Fruit fly (Drosophila melanogaster) whole organism, pupa: ENCODE results near the gene ara.

ENCODE experiments used
- CG12605 ChIP-seq: fragments of 200-800 bp; sonication (Bioruptor generic); IDR thresholded peaks from 2 replicates; pipeline ENCODE4 v1.3.6; 2022; ENCODE audit warnings: missing biosample characterization, missing genetic modification characterization
- CG13204 ChIP-seq: fragments of 200-800 bp; sonication (Bioruptor generic); optimal IDR thresholded peaks from 2 replicates; lab custom pipeline; 2018; ENCODE audit warnings: missing biosample characterization, mild to moderate bottlenecking, missing genetic modification characterization, moderate library complexity
- CG15710 ChIP-seq: fragments of 200-800 bp; sonication (Bioruptor generic); optimal IDR thresholded peaks from 2 replicates; lab custom pipeline; 2018; ENCODE audit warnings: missing biosample characterization, mild to moderate bottlenecking, missing genetic modification characterization, moderate library complexity
- CG17806 ChIP-seq: fragments of 200-800 bp; sonication (Bioruptor generic); optimal IDR thresholded peaks from 2 replicates; lab custom pipeline; 2018; ENCODE audit warnings: missing biosample characterization, mild to moderate bottlenecking, missing genetic modification characterization, moderate library complexity
- CG32121 ChIP-seq: fragments of 200-800 bp; sonication (Bioruptor generic); IDR thresholded peaks from 2 replicates; pipeline ENCODE4 v1.3.6; 2022; ENCODE audit warnings: missing biosample characterization, missing genetic modification characterization
- CG34367 ChIP-seq: fragments of 200-800 bp; sonication (Bioruptor generic); optimal IDR thresholded peaks from 2 replicates; lab custom pipeline; 2018; ENCODE audit warnings: missing biosample characterization, mild to moderate bottlenecking, missing genetic modification characterization
- CG4496 ChIP-seq: fragments of 200-800 bp; sonication (Bioruptor generic); IDR thresholded peaks from 3 replicates; pipeline ENCODE4 v1.3.6; 2022; ENCODE audit warnings: missing biosample characterization, missing genetic modification characterization
- D1 ChIP-seq: fragments of 200-800 bp; sonication (Bioruptor generic); optimal IDR thresholded peaks from 2 replicates; lab custom pipeline; 2018; ENCODE audit warnings: missing biosample characterization, mild to moderate bottlenecking, missing genetic modification characterization, moderate library complexity
- EcR ChIP-seq: fragments of 200-800 bp; sonication (Bioruptor generic); optimal IDR thresholded peaks from 3 replicates; lab custom pipeline; 2019; ENCODE audit warnings: missing biosample characterization, missing genetic modification characterization, mild to moderate bottlenecking, moderate library complexity, missing genetic modification reagents
- Ets98B ChIP-seq: fragments of 200-800 bp; sonication (Bioruptor generic); IDR thresholded peaks from 2 replicates; pipeline ENCODE4 v1.3.6; 2022; ENCODE audit warnings: missing biosample characterization, missing genetic modification characterization
- Pif1A ChIP-seq: fragments of 200-800 bp; sonication (Bioruptor generic); optimal IDR thresholded peaks from 3 replicates; lab custom pipeline; 2016; ENCODE audit warnings: missing biosample characterization, missing genetic modification characterization
- Pif1B ChIP-seq: fragments of 200-800 bp; sonication (Bioruptor generic); optimal IDR thresholded peaks from 3 replicates; lab custom pipeline; 2016; ENCODE audit warnings: missing biosample characterization, missing genetic modification characterization
- Snoo ChIP-seq: fragments of 200-800 bp; sonication (Bioruptor generic); optimal IDR thresholded peaks from 3 replicates; lab custom pipeline; 2017; ENCODE audit warnings: missing biosample characterization, mild to moderate bottlenecking, missing genetic modification characterization, inconsistent platforms
- gl ChIP-seq: fragments of 200-800 bp; sonication (Bioruptor generic); optimal IDR thresholded peaks from 2 replicates; lab custom pipeline; 2018; ENCODE audit warnings: missing biosample characterization, mild to moderate bottlenecking, missing genetic modification characterization

dm6 chr3L:12635008-12635407 lies 54.5 kb downstream of the ara start:
- TF ChIP-seq Snoo (tag; lab: Kevin White, UChicago) (no peak), CG13204 (GFP tag; lab: Kevin White, UChicago) (no peak), CG34367 (tag; lab: Kevin White, UChicago) (no peak), Pif1B (GFP tag; lab: Kevin White, UChicago) (no peak), CG15710 (tag; lab: Kevin White, UChicago) (no peak), CG32121 (no peak), Ets98B (GFP tag; lab: Robert Waterston, UW) (no peak), gl (no peak), Pif1A (no peak), EcR (no peak), CG12605 (GFP tag; lab: Robert Waterston, UW) (no peak), D1 (tag; lab: Kevin White, UChicago) (no peak), CG4496 (GFP tag; lab: Robert Waterston, UW) (no peak), CG17806 (tag; lab: Kevin White, UChicago) (no peak)
